Worm (Caenorhabditis elegans): ENCODE measurements around the gene fbxa-11.

ce11 chrIII:907311-907710 lies 43.4 kb upstream of the fbxa-11 start, which contains the start of gene F23H11.4:
- TF ChIP-seq ztf-29 (GFP tag; IDR thresholded peaks at IDR 0.05) (no peak), ztf-23 (GFP tag; IDR thresholded peaks at IDR 0.05) (no peak), klf-2 (GFP tag; conservative IDR thresholded peaks at IDR 0.05) (no peak), med-1 (GFP tag; optimal IDR thresholded peaks at IDR 0.05; ENCODE audit: insufficient read depth) (no peak), ref-1 (GFP tag; conservative IDR thresholded peaks at IDR 0.05) (no peak), flt-1 (GFP tag; IDR thresholded peaks at IDR 0.05) (no peak), cog-1 (tag; optimal IDR thresholded peaks at IDR 0.05) (no peak), tab-1 (GFP tag; IDR thresholded peaks at IDR 0.05) (no peak)

Measured in whole organism, midembryonic.